Worm (Caenorhabditis elegans): ENCODE measurements around the gene mtl-2.

- TF ChIP-seq flt-1 (GFP tag; IDR thresholded peaks at IDR 0.05): no peak
- no peak for TF ChIP-seq B0310.2 (tag; optimal IDR thresholded peaks at IDR 0.05)
- TF ChIP-seq ama-1 (optimal IDR thresholded peaks at IDR 0.05): no peak
- no peak for TF ChIP-seq ceh-36 (tag; optimal IDR thresholded peaks at IDR 0.05)
- TF ChIP-seq hmg-4 (GFP tag; optimal IDR thresholded peaks at IDR 0.05): no peak
- no peak for TF ChIP-seq pes-1 (GFP tag; IDR thresholded peaks at IDR 0.05)
Observed at ce11 chrV:14027384-14027783, 8.9 kb upstream of the mtl-2 start, which contains the start of gene T08G5.3.

All from whole organism, early embryonic.